Fruit fly (Drosophila melanogaster) whole organism, embryonic: ENCODE data around the gene CG13359.

Source experiments
- Abd-B ChIP-seq: fragments of 200-800 bp; sonication (Bioruptor generic); optimal IDR thresholded peaks from 2 replicates; lab custom pipeline; 2018; ENCODE audit warnings: missing biosample characterization, mild to moderate bottlenecking, missing genetic modification characterization, moderate library complexity
- BEAF-32 ChIP-seq: fragments of 200-800 bp; sonication (Bioruptor generic); optimal IDR thresholded peaks from 3 replicates; lab custom pipeline; 2017; ENCODE audit warnings: missing biosample characterization, missing genetic modification characterization, mild to moderate bottlenecking, moderate library complexity, missing genetic modification reagents
- Blimp-1 ChIP-seq: fragments of 200-800 bp; sonication (Bioruptor generic); optimal IDR thresholded peaks from 3 replicates; lab custom pipeline; 2018; ENCODE audit warnings: missing biosample characterization, missing genetic modification characterization, mild to moderate bottlenecking, moderate library complexity, missing genetic modification reagents
- CG1024 ChIP-seq: fragments of 200-800 bp; sonication (Bioruptor generic); IDR thresholded peaks from 2 replicates; pipeline ENCODE4 v1.3.6; 2022; ENCODE audit warnings: missing biosample characterization, missing genetic modification characterization
- CG10274 ChIP-seq: fragments of 200-800 bp; sonication (Bioruptor generic); optimal IDR thresholded peaks from 3 replicates; lab custom pipeline; 2017; ENCODE audit warnings: missing biosample characterization, mild to moderate bottlenecking, missing genetic modification characterization
- CG10431 ChIP-seq: fragments of 200-800 bp; sonication (Bioruptor generic); optimal IDR thresholded peaks from 3 replicates; lab custom pipeline; 2018; ENCODE audit warnings: missing biosample characterization, mild to moderate bottlenecking, missing genetic modification characterization
- CG10959 ChIP-seq: fragments of 200-800 bp; sonication (Bioruptor generic); IDR thresholded peaks from 2 replicates; pipeline ENCODE4 v1.3.6; 2022; ENCODE audit warnings: missing biosample characterization, missing genetic modification characterization
- CG12155 ChIP-seq: fragments of 200-800 bp; sonication (Bioruptor generic); optimal IDR thresholded peaks from 3 replicates; lab custom pipeline; 2016; ENCODE audit warnings: missing biosample characterization, missing genetic modification characterization
- CG14860 ChIP-seq: fragments of 200-800 bp; sonication (Bioruptor generic); IDR thresholded peaks from 3 replicates; pipeline ENCODE4 v1.3.6; 2022; ENCODE audit warnings: missing biosample characterization, missing genetic modification characterization; ENCODE audit not compliant: partially characterized antibody
- CG15696 ChIP-seq: fragments of 200-800 bp; sonication (Bioruptor generic); optimal IDR thresholded peaks from 2 replicates; lab custom pipeline; 2019; ENCODE audit warnings: missing biosample characterization, mild to moderate bottlenecking, missing genetic modification characterization, moderate library complexity
- CG17568 ChIP-seq: fragments of 200-800 bp; sonication (Bioruptor generic); optimal IDR thresholded peaks from 2 replicates; lab custom pipeline; 2018; ENCODE audit warnings: missing biosample characterization, mild to moderate bottlenecking, missing genetic modification characterization, moderate library complexity
- CG17829 ChIP-seq: fragments of 200-800 bp; optimal IDR thresholded peaks from 2 replicates; lab custom pipeline; 2019; ENCODE audit warnings: missing biosample characterization, mild to moderate bottlenecking, missing genetic modification characterization, moderate library complexity
- CG2116 ChIP-seq: fragments of 200-800 bp; sonication (Bioruptor generic); optimal IDR thresholded peaks from 3 replicates; lab custom pipeline; 2018; ENCODE audit warnings: missing biosample characterization, mild to moderate bottlenecking, missing genetic modification characterization
- CG2889 ChIP-seq: fragments of 200-800 bp; sonication (Bioruptor generic); IDR thresholded peaks from 3 replicates; pipeline ENCODE4 v1.3.6; 2022; ENCODE audit warnings: missing biosample characterization, missing genetic modification characterization
- CG32772 ChIP-seq: fragments of 200-800 bp; sonication (Bioruptor generic); IDR thresholded peaks from 2 replicates; pipeline ENCODE4 v1.3.6; 2022; ENCODE audit warnings: missing biosample characterization, missing genetic modification characterization
- CG3847 ChIP-seq: fragments of 200-800 bp; sonication (Bioruptor generic); IDR thresholded peaks from 2 replicates; pipeline ENCODE4 v1.3.6; 2022; ENCODE audit warnings: missing biosample characterization, missing genetic modification characterization
- CG4328 ChIP-seq: fragments of 200-800 bp; sonication (Bioruptor generic); optimal IDR thresholded peaks from 3 replicates; lab custom pipeline; 2017; ENCODE audit warnings: missing biosample characterization, missing genetic modification reagents, missing genetic modification characterization
- CG4730 ChIP-seq: fragments of 200-800 bp; sonication (Bioruptor generic); IDR thresholded peaks from 2 replicates; pipeline ENCODE4 v1.3.6; 2022; ENCODE audit warnings: missing biosample characterization, missing genetic modification characterization
- CG4854 ChIP-seq: fragments of 200-800 bp; sonication (Bioruptor generic); optimal IDR thresholded peaks from 2 replicates; lab custom pipeline; 2016; ENCODE audit warnings: missing biosample characterization, missing genetic modification characterization, inconsistent platforms
- CG6254 ChIP-seq: fragments of 200-800 bp; sonication (Bioruptor generic); optimal IDR thresholded peaks from 3 replicates; lab custom pipeline; 2017; ENCODE audit warnings: mild to moderate bottlenecking, missing biosample characterization, missing genetic modification reagents, missing genetic modification characterization
- CG7271 ChIP-seq: fragments of 200-800 bp; sonication (Bioruptor generic); optimal IDR thresholded peaks from 2 replicates; lab custom pipeline; 2018; ENCODE audit warnings: missing biosample characterization, mild to moderate bottlenecking, missing genetic modification characterization, moderate library complexity
- CG7372 ChIP-seq: fragments of 200-800 bp; sonication (Bioruptor generic); IDR thresholded peaks from 2 replicates; pipeline ENCODE4 v1.3.6; 2022; ENCODE audit warnings: missing biosample characterization, missing genetic modification characterization
- D19B ChIP-seq: fragments of 200-800 bp; sonication (Bioruptor generic); optimal IDR thresholded peaks from 2 replicates; lab custom pipeline; 2017; ENCODE audit warnings: missing biosample characterization, mild to moderate bottlenecking, missing genetic modification characterization
- Dad ChIP-seq: fragments of 200-800 bp; sonication (Bioruptor generic); optimal IDR thresholded peaks from 3 replicates; lab custom pipeline; 2016; ENCODE audit warnings: missing biosample characterization, missing genetic modification characterization
- Deaf1 ChIP-seq: fragments of 200-800 bp; optimal IDR thresholded peaks from 3 replicates; lab custom pipeline; 2019; ENCODE audit warnings: missing biosample characterization, mild to moderate bottlenecking, missing genetic modification characterization, moderate library complexity
- Doc3 ChIP-seq: fragments of 200-800 bp; sonication (Bioruptor generic); IDR thresholded peaks from 3 replicates; pipeline ENCODE4 v1.3.6; 2022; ENCODE audit warnings: missing biosample characterization, missing genetic modification characterization; ENCODE audit not compliant: partially characterized antibody
- Nf-YB ChIP-seq: fragments of 200-800 bp; sonication (Bioruptor generic); optimal IDR thresholded peaks from 3 replicates; lab custom pipeline; 2019; ENCODE audit warnings: missing biosample characterization, mild to moderate bottlenecking, missing genetic modification characterization, moderate library complexity
- Oaz ChIP-seq: fragments of 200-800 bp; sonication (Bioruptor generic); IDR thresholded peaks from 2 replicates; pipeline ENCODE4 v1.3.6; 2022; ENCODE audit warnings: missing biosample characterization, missing genetic modification characterization
- Optix ChIP-seq: fragments of 200-800 bp; sonication (Bioruptor generic); IDR thresholded peaks from 3 replicates; pipeline ENCODE4 v1.3.6; 2022; ENCODE audit warnings: missing biosample characterization, missing genetic modification characterization
- Six4 ChIP-seq: fragments of 200-800 bp; sonication (Bioruptor generic); optimal IDR thresholded peaks from 2 replicates; lab custom pipeline; 2016; ENCODE audit warnings: missing biosample characterization, missing genetic modification characterization
- bigmax ChIP-seq: fragments of 200-800 bp; sonication (Bioruptor generic); optimal IDR thresholded peaks from 2 replicates; lab custom pipeline; 2018; ENCODE audit warnings: missing biosample characterization, mild to moderate bottlenecking, missing genetic modification characterization
- cas ChIP-seq: fragments of 200-800 bp; sonication (Bioruptor generic); IDR thresholded peaks from 2 replicates; pipeline ENCODE4 v1.3.6; 2022; ENCODE audit warnings: missing biosample characterization, missing genetic modification characterization
- cg ChIP-seq: fragments of 200-800 bp; sonication (Bioruptor generic); optimal IDR thresholded peaks from 3 replicates; lab custom pipeline; 2019; ENCODE audit warnings: missing biosample characterization, mild to moderate bottlenecking, missing genetic modification characterization, moderate library complexity
- da ChIP-seq: fragments of 200-800 bp; sonication (Bioruptor generic); optimal IDR thresholded peaks from 2 replicates; lab custom pipeline; 2016; ENCODE audit warnings: missing biosample characterization, missing genetic modification characterization
- eve ChIP-seq, 2 experiments: fragments of >200 bp; optimal IDR thresholded peaks; 2 replicates each; lab custom pipeline; 2017; ENCODE audit warnings: missing biosample characterization in 2 of 2, missing genetic modification characterization in 2 of 2
- fd64A ChIP-seq: fragments of 200-800 bp; sonication (Bioruptor generic); optimal IDR thresholded peaks from 3 replicates; lab custom pipeline; 2018; ENCODE audit warnings: missing biosample characterization, mild to moderate bottlenecking, missing genetic modification characterization
- fu2 ChIP-seq: fragments of 200-800 bp; sonication (Bioruptor generic); optimal IDR thresholded peaks from 2 replicates; lab custom pipeline; 2016; ENCODE audit warnings: missing biosample characterization, missing genetic modification characterization
- gcm ChIP-seq: fragments of 200-800 bp; sonication (Bioruptor generic); optimal IDR thresholded peaks from 2 replicates; lab custom pipeline; 2019; ENCODE audit warnings: missing biosample characterization, mild to moderate bottlenecking, missing genetic modification characterization, moderate library complexity
- gem ChIP-seq: fragments of 200-800 bp; sonication (Bioruptor generic); optimal IDR thresholded peaks from 2 replicates; lab custom pipeline; 2019; ENCODE audit warnings: missing biosample characterization, mild to moderate bottlenecking, missing genetic modification characterization, moderate library complexity
- grau ChIP-seq: fragments of 200-800 bp; optimal IDR thresholded peaks from 3 replicates; lab custom pipeline; 2019; ENCODE audit warnings: missing biosample characterization, mild to moderate bottlenecking, missing genetic modification characterization, moderate library complexity
- grn ChIP-seq: fragments of 200-800 bp; sonication (Bioruptor generic); optimal IDR thresholded peaks from 3 replicates; lab custom pipeline; 2017; ENCODE audit warnings: missing biosample characterization, missing genetic modification characterization
- her ChIP-seq: fragments of 200-800 bp; sonication (Bioruptor generic); optimal IDR thresholded peaks from 2 replicates; lab custom pipeline; 2016; ENCODE audit warnings: missing biosample characterization, missing genetic modification characterization
- nerfin-2 ChIP-seq: fragments of 200-800 bp; sonication (Bioruptor generic); IDR thresholded peaks from 2 replicates; pipeline ENCODE4 v1.3.6; 2022; ENCODE audit warnings: missing biosample characterization, missing genetic modification characterization; ENCODE audit not compliant: partially characterized antibody
- ro ChIP-seq: fragments of 200-800 bp; sonication (Bioruptor generic); IDR thresholded peaks from 2 replicates; pipeline ENCODE4 v1.3.6; 2022; ENCODE audit warnings: missing biosample characterization, missing genetic modification characterization
- sens-2 ChIP-seq: fragments of 200-800 bp; sonication (Bioruptor generic); IDR thresholded peaks from 2 replicates; pipeline ENCODE4 v1.3.6; 2022; ENCODE audit warnings: missing biosample characterization, missing genetic modification characterization
- slou ChIP-seq: fragments of 200-800 bp; sonication (Bioruptor generic); optimal IDR thresholded peaks from 3 replicates; lab custom pipeline; 2016; ENCODE audit warnings: missing biosample characterization, missing genetic modification characterization
- ssp ChIP-seq: fragments of 200-800 bp; sonication (Bioruptor generic); IDR thresholded peaks from 2 replicates; pipeline ENCODE4 v1.3.6; 2022; ENCODE audit warnings: missing biosample characterization, missing genetic modification characterization
- stwl ChIP-seq: fragments of 200-800 bp; sonication (Bioruptor generic); optimal IDR thresholded peaks from 3 replicates; lab custom pipeline; 2018; ENCODE audit warnings: missing biosample characterization, mild to moderate bottlenecking, missing genetic modification characterization, moderate library complexity
- sug ChIP-seq: fragments of 200-800 bp; optimal IDR thresholded peaks from 2 replicates; lab custom pipeline; 2019; ENCODE audit warnings: missing biosample characterization, mild to moderate bottlenecking, missing genetic modification characterization, moderate library complexity
- trem ChIP-seq: fragments of 200-800 bp; optimal IDR thresholded peaks from 3 replicates; lab custom pipeline; 2019; ENCODE audit warnings: missing biosample characterization, mild to moderate bottlenecking, missing genetic modification characterization, moderate library complexity

The CG13359 gene

dm6 chrX:768480-769123 lies 34.7 kb downstream of the CG13359 start:
- TF ChIP-seq CG15696 (peak; percentile 28), CG2889 (GFP tag; lab: Robert Waterston, UW) (no peak), gem (tag; lab: Kevin White, UChicago) (no peak), fd64A (GFP tag; lab: Kevin White, UChicago) (peak; percentile 28), CG10959 (GFP tag; lab: Robert Waterston, UW) (no peak), trem (tag; lab: Kevin White, UChicago) (no peak), CG3847 (no peak), ro (GFP tag; lab: Robert Waterston, UW) (no peak), da (no peak), D19B (GFP tag; lab: Kevin White, UChicago) (no peak), bigmax (no peak), Nf-YB (no peak), CG17568 (no peak), grn (GFP tag; lab: Kevin White, UChicago) (peak; percentile 3), Six4 (GFP tag; lab: Kevin White, UChicago) (no peak), Oaz (GFP tag; lab: Robert Waterston, UW) (no peak), sens-2 (GFP tag; lab: Robert Waterston, UW) (no peak), Abd-B (GFP tag; lab: Kevin White, UChicago) (no peak), CG4854 (GFP tag; lab: Kevin White, UChicago) (no peak), CG4328 (GFP tag; lab: Kevin White, UChicago) (no peak), stwl (tag; lab: Kevin White, UChicago) (no peak), gcm (peak; percentile 4), CG7271 (tag; lab: Kevin White, UChicago) (no peak), CG17829 (tag; lab: Kevin White, UChicago) (no peak), grau (tag; lab: Kevin White, UChicago) (no peak), nerfin-2 (GFP tag; lab: Robert Waterston, UW) (no peak), CG7372 (GFP tag; lab: Robert Waterston, UW) (no peak), CG32772 (GFP tag; lab: Robert Waterston, UW) (no peak), CG6254 (peak; percentile 97), CG14860 (GFP tag; lab: Robert Waterston, UW) (no peak), ssp (GFP tag; lab: Robert Waterston, UW) (no peak), sug (peak; percentile 35), CG10274 (GFP tag; lab: Kevin White, UChicago) (no peak), BEAF-32 (GFP tag; lab: Kevin White, UChicago) (no peak), Optix (GFP tag; lab: Robert Waterston, UW) (0 out of 3 replicates have a peak, but pooled peaks have one; percentile 7), CG10431 (GFP tag; lab: Kevin White, UChicago) (peak; percentile 81), Dad (GFP tag; lab: Kevin White, UChicago) (no peak), CG12155 (GFP tag; lab: Kevin White, UChicago) (no peak), CG4730 (GFP tag; lab: Robert Waterston, UW) (no peak), her (GFP tag; lab: Kevin White, UChicago) (no peak), eve (GFP tag; optimal IDR thresholded peaks at IDR 0.05; lab: Kevin White, UChicago) (no peak), fu2 (GFP tag; lab: Kevin White, UChicago) (no peak), Blimp-1 (GFP tag; lab: Kevin White, UChicago) (peak; percentile 23), slou (GFP tag; lab: Kevin White, UChicago) (no peak), CG1024 (no peak), cas (no peak), CG2116 (no peak), Doc3 (GFP tag; lab: Robert Waterston, UW) (no peak), Deaf1 (no peak), cg (no peak)
